Worm (Caenorhabditis elegans) whole organism, young adult: ENCODE data around the gene K08E4.3.

Experiments
- B0035.1 ChIP-seq: sonication (generic microtip); optimal IDR thresholded peaks from 2 replicates; lab custom pipeline; 2016; ENCODE audit warnings: missing genetic modification characterization, mild to moderate bottlenecking, missing compliant biosample characterization, missing genotype, missing genetic modification reagents
- B0336.3 ChIP-seq: fragments of 200-800 bp; sonication (Bioruptor generic); IDR thresholded peaks from 2 replicates; pipeline ENCODE4 v1.3.6; 2022; ENCODE audit warnings: missing genetic modification characterization, missing compliant biosample characterization
- F22D6.2 ChIP-seq: sonication (generic microtip); optimal IDR thresholded peaks from 2 replicates; lab custom pipeline; 2016; ENCODE audit warnings: mild to moderate bottlenecking, missing genetic modification characterization, missing compliant biosample characterization
- F23B12.7 ChIP-seq: sonication (generic microtip); optimal IDR thresholded peaks from 2 replicates; lab custom pipeline; 2017; ENCODE audit warnings: missing genetic modification characterization, mild to moderate bottlenecking, missing compliant biosample characterization, antibody characterized with exemption, moderate library complexity; ENCODE audit not compliant: insufficient read depth
- F39B2.1 ChIP-seq: fragments of 200-800 bp; sonication (Bioruptor generic); IDR thresholded peaks from 2 replicates; pipeline ENCODE4 v1.3.6; 2022; ENCODE audit warnings: missing genetic modification reagents, missing genetic modification characterization, missing compliant biosample characterization
- F52B5.7 ChIP-seq: sonication (generic microtip); optimal IDR thresholded peaks from 2 replicates; lab custom pipeline; 2016; ENCODE audit warnings: mild to moderate bottlenecking, missing genetic modification characterization, missing compliant biosample characterization
- F55B11.4 ChIP-seq: sonication (generic microtip); optimal IDR thresholded peaks from 2 replicates; lab custom pipeline; 2016; ENCODE audit warnings: missing compliant biosample characterization, missing genetic modification characterization, borderline replicate concordance; ENCODE audit not compliant: insufficient read depth
- K12H6.12 ChIP-seq: fragments of 200-800 bp; sonication (Bioruptor generic); optimal IDR thresholded peaks from 2 replicates; lab custom pipeline; 2018; ENCODE audit warnings: mild to moderate bottlenecking, missing genetic modification characterization, missing compliant biosample characterization
- Y53G8AR.9 ChIP-seq: fragments of 200-800 bp; sonication (Bioruptor generic); conservative IDR thresholded peaks from 2 replicates; pipeline ENCODE4 v1.3.6; 2022; ENCODE audit warnings: missing genetic modification reagents, missing genetic modification characterization, missing compliant biosample characterization
- Y79H2A.3 ChIP-seq: fragments of 200-800 bp; sonication (Bioruptor generic); conservative IDR thresholded peaks from 2 replicates; pipeline ENCODE4 v1.3.6; 2022; ENCODE audit warnings: missing genetic modification reagents, missing genetic modification characterization, missing compliant biosample characterization
- aptf-2 ChIP-seq: fragments of 200-800 bp; sonication (Bioruptor generic); conservative IDR thresholded peaks from 2 replicates; pipeline ENCODE4 v1.3.6; 2022; ENCODE audit warnings: missing genetic modification reagents, missing genetic modification characterization, missing compliant biosample characterization
- aptf-3 ChIP-seq: fragments of 200-800 bp; sonication (Bioruptor generic); IDR thresholded peaks from 2 replicates; pipeline ENCODE4 v1.3.6; 2022; ENCODE audit warnings: missing genetic modification characterization, missing compliant biosample characterization
- atf-7 ChIP-seq: sonication (generic microtip); optimal IDR thresholded peaks from 2 replicates; lab custom pipeline; 2017; ENCODE audit warnings: mild to moderate bottlenecking, missing genetic modification characterization, missing compliant biosample characterization
- bed-1 ChIP-seq: fragments of 200-800 bp; sonication (Bioruptor generic); IDR thresholded peaks from 2 replicates; pipeline ENCODE4 v1.3.6; 2022; ENCODE audit warnings: missing genetic modification reagents, missing genetic modification characterization, missing compliant biosample characterization
- bed-2 ChIP-seq: fragments of 200-800 bp; sonication (Bioruptor generic); IDR thresholded peaks from 2 replicates; pipeline ENCODE4 v1.3.6; 2022; ENCODE audit warnings: missing genetic modification reagents, missing genetic modification characterization, missing compliant biosample characterization
- ccch-3 ChIP-seq: fragments of 200-800 bp; sonication (Bioruptor generic); optimal IDR thresholded peaks from 2 replicates; lab custom pipeline; 2018; ENCODE audit warnings: mild to moderate bottlenecking, missing genetic modification characterization, missing compliant biosample characterization
- cebp-1 ChIP-seq, 2 experiments: fragments of 200-800 bp in 1 of 2; sonication (Bioruptor generic) in 1 of 2; sonication (generic microtip) in 1 of 2; IDR thresholded peaks in 1 of 2; optimal IDR thresholded peaks in 1 of 2; 2 replicates each; pipeline versions ENCODE4 v1.3.6 to Lab custom; 2017 to 2022; ENCODE audit warnings: missing compliant biosample characterization in 2 of 2, missing genetic modification characterization in 2 of 2, mild to moderate bottlenecking in 1 of 2, missing genetic modification reagents in 1 of 2, moderate library complexity in 1 of 2
- egl-18 ChIP-seq: fragments of 200-800 bp; sonication (Bioruptor generic); IDR thresholded peaks from 2 replicates; pipeline ENCODE4 v1.3.6; 2022; ENCODE audit warnings: missing genetic modification reagents, missing genetic modification characterization, missing compliant biosample characterization
- egrh-3 ChIP-seq: fragments of 200-800 bp; sonication (Bioruptor generic); IDR thresholded peaks from 2 replicates; pipeline ENCODE4 v1.3.6; 2022; ENCODE audit warnings: missing genetic modification reagents, missing genetic modification characterization, missing compliant biosample characterization
- gei-17 ChIP-seq: fragments of 200-800 bp; sonication (Bioruptor generic); optimal IDR thresholded peaks from 2 replicates; lab custom pipeline; 2018; ENCODE audit warnings: mild to moderate bottlenecking, missing genetic modification characterization, missing compliant biosample characterization
- hlh-12 ChIP-seq: sonication (generic microtip); optimal IDR thresholded peaks from 2 replicates; lab custom pipeline; 2016; ENCODE audit warnings: missing genetic modification characterization, missing compliant biosample characterization
- hrde-1 ChIP-seq: sonication (generic microtip); optimal IDR thresholded peaks from 2 replicates; lab custom pipeline; 2016; ENCODE audit warnings: missing genetic modification characterization, mild to moderate bottlenecking, missing compliant biosample characterization, moderate library complexity, missing genotype, missing genetic modification reagents, borderline replicate concordance
- hsf-1 ChIP-seq: fragments of 200-800 bp; sonication (Bioruptor generic); IDR thresholded peaks from 2 replicates; pipeline ENCODE4 v1.3.6; 2022; ENCODE audit warnings: missing genetic modification reagents, missing genetic modification characterization, missing compliant biosample characterization
- let-607 ChIP-seq, 2 experiments: fragments of 200-800 bp in 1 of 2; sonication (Bioruptor generic) in 1 of 2; sonication (generic microtip) in 1 of 2; optimal IDR thresholded peaks; 2 replicates each; lab custom pipeline; 2016 to 2018; ENCODE audit warnings: mild to moderate bottlenecking in 2 of 2, missing compliant biosample characterization in 2 of 2, missing genetic modification characterization in 2 of 2, moderate library complexity in 2 of 2, missing genotype in 1 of 2
- lin-26 ChIP-seq: fragments of 200-800 bp; sonication (Bioruptor generic); IDR thresholded peaks from 2 replicates; pipeline ENCODE4 v1.3.6; 2022; ENCODE audit warnings: missing genetic modification reagents, missing genetic modification characterization, missing compliant biosample characterization
- lin-40 ChIP-seq: sonication (generic microtip); optimal IDR thresholded peaks from 2 replicates; lab custom pipeline; 2016; ENCODE audit warnings: missing genetic modification characterization, mild to moderate bottlenecking, missing compliant biosample characterization, missing genotype, missing genetic modification reagents
- lsl-1 ChIP-seq: fragments of 200-800 bp; sonication (Bioruptor generic); optimal IDR thresholded peaks from 2 replicates; lab custom pipeline; 2018; ENCODE audit warnings: mild to moderate bottlenecking, missing genetic modification characterization, moderate library complexity, missing compliant biosample characterization
- madf-6 ChIP-seq: fragments of 200-800 bp; sonication (Bioruptor generic); IDR thresholded peaks from 2 replicates; pipeline ENCODE4 v1.3.6; 2022; ENCODE audit warnings: missing genetic modification reagents, missing genetic modification characterization, missing compliant biosample characterization
- mcd-1 ChIP-seq: fragments of 200-800 bp; sonication (Bioruptor generic); IDR thresholded peaks from 2 replicates; pipeline ENCODE4 v1.3.6; 2022; ENCODE audit warnings: missing genetic modification reagents, missing genetic modification characterization, missing compliant biosample characterization
- mel-28 ChIP-seq: sonication (generic microtip); optimal IDR thresholded peaks from 2 replicates; lab custom pipeline; 2016; ENCODE audit warnings: borderline replicate concordance, mild to moderate bottlenecking, missing genetic modification characterization, missing compliant biosample characterization
- nfyb-1 ChIP-seq: fragments of 200-800 bp; sonication (Bioruptor generic); IDR thresholded peaks from 2 replicates; pipeline ENCODE4 v1.3.6; 2022; ENCODE audit warnings: missing genetic modification reagents, missing genetic modification characterization, missing compliant biosample characterization
- rcor-1 ChIP-seq: fragments of 200-800 bp; sonication (Bioruptor generic); IDR thresholded peaks from 2 replicates; pipeline ENCODE4 v1.3.6; 2022; ENCODE audit warnings: missing genetic modification reagents, missing genetic modification characterization, missing compliant biosample characterization
- rec-8 ChIP-seq, 2 experiments: sonication (generic microtip); optimal IDR thresholded peaks; 2 replicates each; lab custom pipeline; 2016; ENCODE audit warnings: mild to moderate bottlenecking in 2 of 2, missing genetic modification characterization in 2 of 2, missing genetic modification reagents in 2 of 2, missing genotype in 2 of 2, missing biosample characterization in 1 of 2, missing compliant biosample characterization in 1 of 2, moderate library complexity in 1 of 2
- rpc-1 ChIP-seq, 2 experiments: fragments of 150-350 bp in 1 of 2; sonication (generic microtip) in 1 of 2; optimal IDR thresholded peaks; 2 replicates each; lab custom pipeline; 2014 to 2018; ENCODE audit warnings: missing biosample characterization in 1 of 2, missing genetic modification characterization in 1 of 2, missing genetic modification reagents in 1 of 2, missing genotype in 1 of 2
- snpc-1.3 ChIP-seq: sonication (generic microtip); optimal IDR thresholded peaks from 2 replicates; lab custom pipeline; 2017; ENCODE audit warnings: missing genetic modification characterization, mild to moderate bottlenecking, missing compliant biosample characterization, antibody characterized with exemption, moderate library complexity, missing genotype, missing genetic modification reagents; ENCODE audit not compliant: insufficient read depth
- snpc-4 ChIP-seq, 5 experiments: fragments of 150-350 bp in 1 of 5; sonication (generic microtip) in 4 of 5; optimal IDR thresholded peaks; 2 replicates each; lab custom pipeline; 2014 to 2018; ENCODE audit warnings: missing genetic modification characterization in 5 of 5, missing biosample characterization in 3 of 5, antibody characterized with exemption in 2 of 5, mild to moderate bottlenecking in 2 of 5, missing compliant biosample characterization in 2 of 5, missing genotype in 2 of 5, moderate library complexity in 2 of 5, missing genetic modification reagents in 1 of 5
- tbp1 ChIP-seq: fragments of 200-800 bp; sonication (Bioruptor generic); optimal IDR thresholded peaks from 2 replicates; lab custom pipeline; 2018; ENCODE audit warnings: mild to moderate bottlenecking, missing genetic modification characterization, missing compliant biosample characterization
- tbx-9 ChIP-seq: sonication (generic microtip); optimal IDR thresholded peaks from 2 replicates; lab custom pipeline; 2016; ENCODE audit warnings: borderline replicate concordance, missing genetic modification characterization, inconsistent platforms, missing compliant biosample characterization
- tlf-1 ChIP-seq: fragments of 200-800 bp; sonication (Bioruptor generic); optimal IDR thresholded peaks from 2 replicates; lab custom pipeline; 2018; ENCODE audit warnings: mild to moderate bottlenecking, missing genetic modification characterization, missing compliant biosample characterization
- unc-62 ChIP-seq: fragments of 150-350 bp; optimal IDR thresholded peaks from 2 replicates; lab custom pipeline; 2014; ENCODE audit warnings: missing biosample characterization, missing genetic modification reagents, missing genetic modification characterization
- xnd-1 ChIP-seq: sonication (generic microtip); optimal IDR thresholded peaks from 2 replicates; lab custom pipeline; 2016; ENCODE audit warnings: missing genotype, missing genetic modification reagents, missing genetic modification characterization, missing compliant biosample characterization
- ztf-18 ChIP-seq: sonication (generic microtip); optimal IDR thresholded peaks from 2 replicates; lab custom pipeline; 2016; ENCODE audit warnings: missing genotype, mild to moderate bottlenecking, missing genetic modification characterization, missing compliant biosample characterization
- ztf-22 ChIP-seq: fragments of 200-800 bp; sonication (Bioruptor generic); optimal IDR thresholded peaks from 2 replicates; lab custom pipeline; 2018; ENCODE audit warnings: mild to moderate bottlenecking, missing genetic modification characterization, moderate library complexity, missing compliant biosample characterization

The K08E4.3 gene

ce11 chrIV:12029074-12029473 is 28.5 kb upstream of the K08E4.3 start, which contains the start of gene tgn-38 (continued):
- no peak for TF ChIP-seq lin-40

ce11 chrIV:12029722-12030182 is 27.8 kb upstream of the K08E4.3 start, which contains the start of gene T12G3.11:
TSS of gene T12G3.11 (minus strand) at chrIV:12029772.
- TF ChIP-seq F55B11.4 (tag; lab: Kevin White, UChicago): no peak
- no peak for TF ChIP-seq atf-7
- no peak for TF ChIP-seq lin-26 (GFP tag; lab: Robert Waterston, UW)
- no peak for TF ChIP-seq bed-1 (GFP tag; lab: Robert Waterston, UW)
- no peak for TF ChIP-seq hrde-1 (tag; lab: Kevin White, UChicago)
- no peak for TF ChIP-seq ccch-3
- TF ChIP-seq let-607 (tag; optimal IDR thresholded peaks at IDR 0.05; lab: Kevin White, UChicago): no peak
- no peak for TF ChIP-seq B0035.1
- TF ChIP-seq aptf-3: no peak
- TF ChIP-seq tbx-9: no peak
- no peak for TF ChIP-seq unc-62
- TF ChIP-seq Y79H2A.3 (GFP tag; lab: Robert Waterston, UW): no peak
- no peak for TF ChIP-seq bed-2
- no peak for TF ChIP-seq nfyb-1 (GFP tag; lab: Robert Waterston, UW)
- TF ChIP-seq madf-6 (GFP tag; lab: Robert Waterston, UW): 0 out of 2 replicates have a peak, but pooled peaks have one; percentile 57
- TF ChIP-seq rpc-1 (optimal IDR thresholded peaks at IDR 0.05; lab: Kevin White, UChicago): no peak
- no peak for TF ChIP-seq rpc-1 (tag; optimal IDR thresholded peaks at IDR 0.05; lab: Kevin White, UChicago)
- TF ChIP-seq lsl-1: peak; percentile 26
- no peak for TF ChIP-seq cebp-1 (GFP tag; IDR thresholded peaks at IDR 0.05; lab: Robert Waterston, UW)
- TF ChIP-seq cebp-1 (tag; optimal IDR thresholded peaks at IDR 0.05; lab: Kevin White, UChicago): peak; percentile 7
- TF ChIP-seq mcd-1 (GFP tag; lab: Robert Waterston, UW): 0 out of 2 replicates have a peak, but pooled peaks have one; percentile 8
- no peak for TF ChIP-seq K12H6.12 (tag; lab: Kevin White, UChicago)
- no peak for TF ChIP-seq Y53G8AR.9 (GFP tag; lab: Robert Waterston, UW)
- no peak for TF ChIP-seq hsf-1 (GFP tag; lab: Robert Waterston, UW)
- no peak for TF ChIP-seq snpc-4 (GFP tag; optimal IDR thresholded peaks at IDR 0.05; lab: Kevin White, UChicago)
- no peak for TF ChIP-seq snpc-4 (tag; optimal IDR thresholded peaks at IDR 0.05; lab: Kevin White, UChicago)
- TF ChIP-seq F39B2.1 (GFP tag; lab: Robert Waterston, UW): no peak
- TF ChIP-seq aptf-2 (GFP tag; lab: Robert Waterston, UW): no peak
- TF ChIP-seq mel-28 (tag; lab: Kevin White, UChicago): no peak
- TF ChIP-seq egrh-3 (GFP tag; lab: Robert Waterston, UW): no peak
- no peak for TF ChIP-seq gei-17
- TF ChIP-seq F23B12.7 (tag; lab: Kevin White, UChicago): peak; percentile 46
- TF ChIP-seq ztf-18 (tag; lab: Kevin White, UChicago): no peak
- no peak for TF ChIP-seq F52B5.7 (tag; lab: Kevin White, UChicago)
- no peak for TF ChIP-seq F22D6.2 (tag; lab: Kevin White, UChicago)
- TF ChIP-seq ztf-22 (GFP tag; lab: Kevin White, UChicago): no peak
- no peak for TF ChIP-seq snpc-1.3 (tag; lab: Kevin White, UChicago)
- peak; percentile 29; the same call in 1 of the 2 replicates for TF ChIP-seq B0336.3 (GFP tag; lab: Robert Waterston, UW)
- no peak for TF ChIP-seq egl-18 (GFP tag; lab: Robert Waterston, UW)
- TF ChIP-seq tbp1 (GFP tag; lab: Kevin White, UChicago): no peak
- no peak for TF ChIP-seq rec-8 (tag; optimal IDR thresholded peaks at IDR 0.05; lab: Kevin White, UChicago)
- TF ChIP-seq xnd-1 (tag; lab: Kevin White, UChicago): no peak
- no peak for TF ChIP-seq tlf-1 (GFP tag; lab: Kevin White, UChicago)
- no peak for TF ChIP-seq rcor-1
- no peak for TF ChIP-seq hlh-12 (tag; lab: Kevin White, UChicago)
